Fruit fly (Drosophila melanogaster): Measurements from ENCODE around the gene CG5509.

DNA sequence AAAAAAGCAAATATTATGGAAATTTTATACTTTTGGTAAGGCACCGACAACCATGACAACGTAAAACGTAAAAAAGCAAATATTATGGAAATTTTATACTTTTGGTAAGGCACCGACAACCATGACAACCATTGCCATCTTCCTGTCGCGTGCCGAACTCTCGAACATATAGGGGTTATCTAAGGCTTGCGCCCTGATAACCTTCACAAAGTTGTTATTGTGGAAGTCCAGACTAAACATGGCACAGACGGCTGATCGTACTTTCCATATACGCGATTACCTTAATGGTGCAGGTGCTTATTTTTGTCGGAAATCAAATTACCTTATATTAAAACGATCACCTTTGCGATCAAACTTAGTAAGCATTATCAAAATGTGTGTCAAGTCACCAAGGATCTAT, 6.8 kb upstream of the CG5509 start:
- peak; percentile 43 for TF ChIP-seq h (GFP tag; optimal IDR thresholded peaks at IDR 0.05)
- TF ChIP-seq Vsx2 (GFP tag; optimal IDR thresholded peaks at IDR 0.05; ENCODE audit: partially characterized antibody), result no peak
- TF ChIP-seq Rel (GFP tag; optimal IDR thresholded peaks at IDR 0.05), result no peak
- peak; percentile 14 for TF ChIP-seq Rel (tag; optimal IDR thresholded peaks at IDR 0.05)
- no peak for TF ChIP-seq lola (GFP tag; optimal IDR thresholded peaks at IDR 0.05)
- TF ChIP-seq foxo (GFP tag; optimal IDR thresholded peaks at IDR 0.05), result no peak
- TF ChIP-seq fru (GFP tag; optimal IDR thresholded peaks at IDR 0.05), result no peak
- TF ChIP-seq Abd-B (GFP tag; optimal IDR thresholded peaks at IDR 0.05), result no peak
- no peak for TF ChIP-seq brk (GFP tag; optimal IDR thresholded peaks at IDR 0.05)
- TF ChIP-seq br (GFP tag; optimal IDR thresholded peaks at IDR 0.05), result no peak
- TF ChIP-seq Dfd (GFP tag; optimal IDR thresholded peaks at IDR 0.05), result no peak
- no peak for TF ChIP-seq Hnf4 (GFP tag; optimal IDR thresholded peaks at IDR 0.05)
- no peak for TF ChIP-seq usp (GFP tag; optimal IDR thresholded peaks at IDR 0.05)
- TF ChIP-seq jim (GFP tag; optimal IDR thresholded peaks at IDR 0.05), result no peak
- no peak for TF ChIP-seq Myc (optimal IDR thresholded peaks at IDR 0.05)
